Worm (Caenorhabditis elegans): ENCODE results near the gene C25G6.4.
A peak's percentile ranks its signal among the peaks of the same experiment; 100 is the strongest.

C25G6.4 gene

DNA sequence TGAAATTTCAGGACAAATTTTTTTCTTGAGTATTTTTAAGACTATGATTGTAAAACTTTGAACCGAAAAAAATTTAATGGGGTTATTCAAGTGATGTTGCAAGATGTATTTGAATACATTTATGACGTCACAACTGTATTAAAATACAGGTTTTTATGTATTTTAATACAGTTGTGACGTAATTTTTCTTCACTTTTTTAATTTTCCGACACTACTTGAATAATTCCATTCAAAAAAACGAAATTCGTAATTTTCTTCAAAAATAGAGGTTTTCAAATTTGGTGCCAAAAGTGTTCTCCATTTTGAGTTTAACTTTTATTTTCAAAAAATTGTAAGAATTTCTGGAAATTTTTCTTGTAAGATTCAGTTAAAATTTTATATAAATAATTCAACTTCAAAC lies 6.9 kb downstream of the C25G6.4 start:
- TF ChIP-seq ets-5 (GFP tag; IDR thresholded peaks at IDR 0.05) = no peak
- TF ChIP-seq nhr-20 (tag; optimal IDR thresholded peaks at IDR 0.05) = no peak
- no peak for TF ChIP-seq fkh-8 (tag; optimal IDR thresholded peaks at IDR 0.05)
- no peak for TF ChIP-seq dsc-1 (tag; optimal IDR thresholded peaks at IDR 0.05)
- no peak for TF ChIP-seq sup-37 (GFP tag; optimal IDR thresholded peaks at IDR 0.05)
- TF ChIP-seq tbx-2 (tag; optimal IDR thresholded peaks at IDR 0.05) = no peak

DNA sequence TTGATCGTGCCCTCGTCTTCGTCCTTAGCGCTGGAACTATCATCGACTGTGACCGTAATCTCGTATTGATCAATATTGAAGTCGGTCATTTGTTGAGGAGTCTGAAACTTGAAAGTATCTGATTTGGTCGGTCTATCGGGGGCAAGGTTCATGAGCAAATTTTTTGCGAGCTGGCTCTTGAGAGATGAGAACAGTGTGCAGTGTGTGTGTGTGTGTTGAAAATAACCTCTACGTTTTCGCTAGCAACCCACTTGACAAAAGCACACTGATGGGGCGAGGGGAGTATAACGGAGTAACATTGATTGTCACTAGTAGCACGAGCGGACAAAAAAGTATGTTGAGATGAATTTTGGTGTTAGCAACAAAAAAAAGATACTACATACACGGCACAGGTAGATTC lies 10.8 kb downstream of the C25G6.4 start, which contains the start of gene C25G6.3:
C25G6.3 (minus strand) TSS at position 101 of the 400 bp plus-strand sequence.
- TF ChIP-seq mep-1 (tag; optimal IDR thresholded peaks at IDR 0.05) (no peak), nhr-76 (tag; optimal IDR thresholded peaks at IDR 0.05) (no peak)

DNA sequence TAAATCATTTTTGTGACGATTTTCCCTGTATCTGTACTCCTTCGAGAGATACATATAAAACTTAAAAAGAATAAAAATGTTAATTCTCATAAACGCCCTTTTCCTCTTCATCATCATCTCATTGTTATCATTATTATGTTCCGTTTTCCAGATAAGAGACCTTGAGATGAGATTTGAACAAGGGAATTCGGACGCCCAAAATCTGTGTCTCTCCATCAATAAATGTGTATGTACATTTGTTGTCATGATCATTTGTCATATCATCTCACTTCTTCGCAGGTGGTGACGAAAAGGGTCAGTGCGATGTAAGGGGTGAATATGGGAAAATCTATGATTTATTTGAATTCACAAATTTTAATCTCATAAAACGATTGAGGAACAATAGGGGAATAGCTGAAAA lies 17.6 kb downstream of the C25G6.4 start:
- TF ChIP-seq egl-27 (tag; optimal IDR thresholded peaks at IDR 0.05) (no peak), elt-3 (tag; optimal IDR thresholded peaks at IDR 0.05) (peak in 1 of 6 experiments; percentile 55), blmp-1 (tag; optimal IDR thresholded peaks at IDR 0.05) (peak; percentile 39)

DNA sequence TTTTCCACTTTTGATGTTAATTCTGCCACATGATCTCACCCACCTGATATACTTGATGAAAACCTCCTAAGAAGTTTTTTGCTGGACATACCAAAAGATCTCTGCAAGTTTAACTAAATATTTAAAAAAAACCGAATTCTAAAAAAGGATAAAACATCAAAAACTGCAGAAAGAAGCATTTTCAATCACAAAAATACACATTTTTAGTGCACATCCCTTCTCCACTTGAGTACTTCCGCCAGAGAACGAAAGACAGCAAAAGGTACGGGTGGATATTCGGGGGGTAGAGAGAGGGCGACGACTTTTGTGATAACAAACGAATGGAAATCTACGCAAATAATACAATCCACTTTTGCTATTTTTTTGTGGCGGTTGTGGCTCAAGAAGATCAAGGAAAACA lies 19.0 kb downstream of the C25G6.4 start, which contains the start of gene C46H3.2:
C46H3.2 (minus strand) TSS at position 101 of the 400 bp plus-strand sequence.
- TF ChIP-seq snu-23 (GFP tag; optimal IDR thresholded peaks at IDR 0.05) (no peak), nhr-12 (tag; optimal IDR thresholded peaks at IDR 0.05) (no peak), dsc-1 (tag; optimal IDR thresholded peaks at IDR 0.05) (no peak), nhr-20 (tag; optimal IDR thresholded peaks at IDR 0.05) (no peak), unc-86 (tag; optimal IDR thresholded peaks at IDR 0.05) (no peak), skn-1 (tag; optimal IDR thresholded peaks at IDR 0.05) (no peak), isw-1 (GFP tag; IDR thresholded peaks at IDR 0.05) (no peak), ceh-8 (GFP tag; optimal IDR thresholded peaks at IDR 0.05) (no peak), alr-1 (tag; optimal IDR thresholded peaks at IDR 0.05; ENCODE audit: borderline replicate concordance) (no peak), ceh-82 (tag; optimal IDR thresholded peaks at IDR 0.05) (no peak), ceh-90 (tag; optimal IDR thresholded peaks at IDR 0.05) (no peak), nhr-237 (tag; optimal IDR thresholded peaks at IDR 0.05) (no peak)

DNA sequence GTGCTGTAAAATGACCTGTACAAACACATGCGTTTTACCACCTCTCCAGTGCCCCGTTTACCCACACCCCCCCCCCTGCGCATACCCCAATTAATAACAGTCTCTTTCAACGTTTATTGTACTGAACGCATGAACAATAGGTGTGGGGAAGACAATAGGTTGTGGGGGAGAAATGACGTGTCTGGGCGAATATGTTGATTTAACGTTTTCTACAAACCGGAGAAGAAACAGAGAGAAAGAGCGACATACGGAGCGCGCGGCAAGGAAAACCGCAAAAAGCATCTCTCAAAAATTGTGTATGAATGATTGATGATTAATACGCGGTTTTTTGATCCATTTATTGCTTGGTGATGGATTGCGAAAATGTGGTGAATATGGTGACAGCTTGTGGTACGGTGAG lies 25.8 kb downstream of the C25G6.4 start:
- TF ChIP-seq efl-1 (optimal IDR thresholded peaks at IDR 0.05) (no peak), efl-1 (GFP tag; optimal IDR thresholded peaks at IDR 0.05 in 1 of 2) (peak in 1 of 2 experiments; percentile 21), aha-1 (tag; optimal IDR thresholded peaks at IDR 0.05) (no peak), blmp-1 (tag; optimal IDR thresholded peaks at IDR 0.05) (peak; percentile 6)

DNA sequence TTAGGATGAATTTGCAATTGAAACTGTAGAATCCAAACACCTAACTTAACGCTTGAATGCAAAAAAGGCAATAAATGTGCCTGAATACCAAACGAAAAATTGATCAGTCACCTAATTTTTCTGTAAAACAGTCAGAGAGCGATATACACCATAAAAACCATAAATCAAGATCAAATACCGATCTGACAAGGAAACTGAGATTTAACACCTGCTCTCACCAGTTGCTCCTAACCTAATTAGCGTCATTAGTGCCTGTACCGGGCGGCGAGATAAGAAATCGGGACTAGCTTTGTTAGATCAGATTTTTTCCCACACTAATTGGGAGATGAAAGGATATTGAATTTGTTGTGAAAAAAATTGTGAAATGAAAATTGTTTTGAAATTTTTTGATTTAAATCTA lies 26.5 kb downstream of the C25G6.4 start:
- TF ChIP-seq ceh-88 (GFP tag; IDR thresholded peaks at IDR 0.05) (no peak), isw-1 (GFP tag; IDR thresholded peaks at IDR 0.05) (no peak), sox-4 (tag; optimal IDR thresholded peaks at IDR 0.05) (no peak), nhr-90 (tag; optimal IDR thresholded peaks at IDR 0.05; ENCODE audit: poor library complexity) (no peak), swsn-7 (tag; optimal IDR thresholded peaks at IDR 0.05) (no peak), ceh-82 (tag; optimal IDR thresholded peaks at IDR 0.05) (no peak), hlh-17 (GFP tag; optimal IDR thresholded peaks at IDR 0.05; ENCODE audit: borderline replicate concordance) (no peak), nhr-237 (tag; optimal IDR thresholded peaks at IDR 0.05) (no peak), unc-98 (GFP tag; IDR thresholded peaks at IDR 0.05) (no peak), ztf-11 (tag; optimal IDR thresholded peaks at IDR 0.05) (no peak), nhr-76 (tag; optimal IDR thresholded peaks at IDR 0.05) (no peak), egl-13 (tag; optimal IDR thresholded peaks at IDR 0.05) (no peak), aha-1 (tag; optimal IDR thresholded peaks at IDR 0.05) (no peak), mdl-1 (tag; optimal IDR thresholded peaks at IDR 0.05) (no peak), tbx-2 (tag; optimal IDR thresholded peaks at IDR 0.05) (no peak), skn-1 (tag; optimal IDR thresholded peaks at IDR 0.05) (no peak), unc-86 (tag; optimal IDR thresholded peaks at IDR 0.05) (no peak), dpl-1 (GFP tag; optimal IDR thresholded peaks at IDR 0.05) (no peak), vab-15 (tag; optimal IDR thresholded peaks at IDR 0.05) (no peak), efl-1 (optimal IDR thresholded peaks at IDR 0.05) (no peak), efl-1 (GFP tag; optimal IDR thresholded peaks at IDR 0.05 in 1 of 2) (no peak)
